Worm (Caenorhabditis elegans) whole organism, L1 larva: ENCODE results near the gene C54F6.12.

Experiments
- C04F5.9 ChIP-seq: sonication (generic microtip); optimal IDR thresholded peaks from 2 replicates; lab custom pipeline; 2016; ENCODE audit warnings: missing genetic modification characterization, missing compliant biosample characterization
- C34B4.2 ChIP-seq: sonication (generic microtip); optimal IDR thresholded peaks from 2 replicates; lab custom pipeline; 2017; ENCODE audit warnings: mild to moderate bottlenecking, missing genetic modification characterization, missing compliant biosample characterization
- F16B12.6 ChIP-seq: fragments of 150-350 bp; optimal IDR thresholded peaks from 2 replicates; lab custom pipeline; 2014; ENCODE audit warnings: missing biosample characterization, missing genetic modification characterization
- Y116A8C.19 ChIP-seq: sonication (generic microtip); optimal IDR thresholded peaks from 2 replicates; lab custom pipeline; 2016; ENCODE audit warnings: missing compliant biosample characterization, missing genetic modification characterization, borderline replicate concordance
- ama-1 ChIP-seq: fragments of 150-350 bp; optimal IDR thresholded peaks from 2 replicates; lab custom pipeline; 2014
- ceh-82 ChIP-seq, 3 experiments: fragments of 150-350 bp in 1 of 3; sonication (generic microtip) in 2 of 3; optimal IDR thresholded peaks; 2 replicates each; lab custom pipeline; 2014 to 2017; ENCODE audit warnings: missing biosample characterization in 3 of 3, missing genetic modification characterization in 3 of 3
- ceh-88 ChIP-seq: fragments of 200-800 bp; sonication (Bioruptor generic); IDR thresholded peaks from 2 replicates; pipeline ENCODE4 v1.3.6; 2022; ENCODE audit warnings: missing genetic modification characterization, missing compliant biosample characterization
- ceh-90 ChIP-seq: sonication (generic microtip); optimal IDR thresholded peaks from 2 replicates; lab custom pipeline; 2016; ENCODE audit warnings: missing genetic modification characterization, missing compliant biosample characterization
- efl-1 ChIP-seq, 4 experiments: fragments of 150-350 bp; optimal IDR thresholded peaks in 3 of 4; peaks in 1 of 4; 1 replicate in 1 of 4; 2 replicates in 3 of 4; lab custom pipeline; 2014; ENCODE audit warnings: missing biosample characterization in 2 of 4, missing genetic modification characterization in 2 of 4, missing genetic modification reagents in 2 of 4
- efl-3 ChIP-seq: fragments of 200-800 bp; sonication (Bioruptor generic); optimal IDR thresholded peaks from 2 replicates; lab custom pipeline; 2018; ENCODE audit warnings: mild to moderate bottlenecking, missing genetic modification characterization, missing compliant biosample characterization
- egl-13 ChIP-seq: sonication (generic microtip); optimal IDR thresholded peaks from 2 replicates; lab custom pipeline; 2016; ENCODE audit warnings: missing genotype, missing genetic modification reagents, missing genetic modification characterization, missing compliant biosample characterization
- elt-2 ChIP-seq: sonication (generic microtip); optimal IDR thresholded peaks from 2 replicates; lab custom pipeline; 2016; ENCODE audit warnings: missing genetic modification characterization, mild to moderate bottlenecking, inconsistent platforms, missing compliant biosample characterization, missing genetic modification reagents
- fkh-10 ChIP-seq: sonication (generic microtip); optimal IDR thresholded peaks from 2 replicates; lab custom pipeline; 2017; ENCODE audit warnings: missing biosample characterization, missing genetic modification reagents, missing genetic modification characterization
- fkh-4 ChIP-seq: sonication (generic microtip); optimal IDR thresholded peaks from 2 replicates; lab custom pipeline; 2016; ENCODE audit warnings: missing compliant biosample characterization, missing genetic modification characterization, borderline replicate concordance
- fkh-8 ChIP-seq: sonication (generic microtip); optimal IDR thresholded peaks from 2 replicates; lab custom pipeline; 2016; ENCODE audit warnings: mild to moderate bottlenecking, missing genetic modification characterization, missing compliant biosample characterization
- fos-1 ChIP-seq: fragments of 150-350 bp; optimal IDR thresholded peaks from 2 replicates; lab custom pipeline; 2014; ENCODE audit warnings: missing biosample characterization, missing genetic modification characterization
- grh-1 ChIP-seq: fragments of 200-800 bp; sonication (Bioruptor generic); IDR thresholded peaks from 2 replicates; pipeline ENCODE4 v1.3.6; 2022; ENCODE audit warnings: missing genetic modification reagents, missing genetic modification characterization, missing compliant biosample characterization
- hlh-17 ChIP-seq: fragments of 200-800 bp; sonication (Bioruptor generic); optimal IDR thresholded peaks from 2 replicates; lab custom pipeline; 2018; ENCODE audit warnings: missing genetic modification characterization, mild to moderate bottlenecking, missing compliant biosample characterization, moderate library complexity, borderline replicate concordance
- hlh-4 ChIP-seq: sonication (generic microtip); optimal IDR thresholded peaks from 2 replicates; lab custom pipeline; 2016; ENCODE audit warnings: mild to moderate bottlenecking, missing genetic modification characterization, missing compliant biosample characterization
- hpl-2 ChIP-seq: fragments of 150-350 bp; optimal IDR thresholded peaks from 2 replicates; lab custom pipeline; 2014; ENCODE audit warnings: missing biosample characterization, missing genetic modification reagents, missing genetic modification characterization
- isw-1 ChIP-seq: fragments of 200-800 bp; sonication (Bioruptor generic); IDR thresholded peaks from 2 replicates; pipeline ENCODE4 v1.3.6; 2022; ENCODE audit warnings: missing genetic modification characterization, missing compliant biosample characterization
- lin-14 ChIP-seq: fragments of 200-800 bp; sonication (Bioruptor generic); optimal IDR thresholded peaks from 2 replicates; lab custom pipeline; 2018; ENCODE audit warnings: mild to moderate bottlenecking, missing genetic modification characterization, moderate library complexity, missing compliant biosample characterization
- lin-15B ChIP-seq: fragments of 150-350 bp; sonication (generic microtip); optimal IDR thresholded peaks from 3 replicates; lab custom pipeline; 2014; ENCODE audit warnings: missing biosample characterization, missing genetic modification characterization
- lin-35 ChIP-seq, 2 experiments: fragments of 150-350 bp; optimal IDR thresholded peaks; 2 replicates each; lab custom pipeline; 2014; ENCODE audit warnings: missing biosample characterization in 2 of 2, missing genetic modification characterization in 2 of 2, missing genetic modification reagents in 2 of 2
- lsy-2 ChIP-seq, 2 experiments: fragments of 150-350 bp; optimal IDR thresholded peaks; 2 replicates each; lab custom pipeline; 2014; ENCODE audit warnings: missing biosample characterization in 2 of 2, missing genetic modification characterization in 2 of 2
- mab-9 ChIP-seq: fragments of 200-800 bp; sonication (Bioruptor generic); IDR thresholded peaks from 2 replicates; pipeline ENCODE4 v1.3.6; 2022; ENCODE audit warnings: missing genetic modification reagents, missing genetic modification characterization, missing compliant biosample characterization
- mdl-1 ChIP-seq, 2 experiments: fragments of 150-350 bp; optimal IDR thresholded peaks; 2 replicates each; lab custom pipeline; 2014 to 2017; ENCODE audit warnings: missing biosample characterization in 2 of 2, missing genetic modification characterization in 2 of 2, inconsistent platforms in 1 of 2
- mef-2 ChIP-seq: fragments of 150-350 bp; optimal IDR thresholded peaks from 2 replicates; lab custom pipeline; 2014; ENCODE audit warnings: missing biosample characterization, missing genetic modification characterization
- mep-1 ChIP-seq: fragments of 150-350 bp; optimal IDR thresholded peaks from 2 replicates; lab custom pipeline; 2014; ENCODE audit warnings: missing biosample characterization, missing genetic modification characterization
- nhr-11 ChIP-seq: fragments of 150-350 bp; optimal IDR thresholded peaks from 2 replicates; lab custom pipeline; 2014; ENCODE audit warnings: missing biosample characterization, missing genetic modification characterization
- nhr-19 ChIP-seq: fragments of 200-800 bp; sonication (Bioruptor generic); conservative IDR thresholded peaks from 2 replicates; pipeline ENCODE4 v1.3.6; 2022; ENCODE audit warnings: missing genetic modification characterization, missing compliant biosample characterization
- nhr-237 ChIP-seq: fragments of 150-350 bp; optimal IDR thresholded peaks from 2 replicates; lab custom pipeline; 2014; ENCODE audit warnings: missing biosample characterization, missing genetic modification characterization
- nhr-47 ChIP-seq: sonication (generic microtip); optimal IDR thresholded peaks from 2 replicates; lab custom pipeline; 2016; ENCODE audit warnings: mild to moderate bottlenecking, missing genetic modification characterization, moderate library complexity, missing compliant biosample characterization
- nhr-71 ChIP-seq: sonication (generic microtip); optimal IDR thresholded peaks from 2 replicates; lab custom pipeline; 2016; ENCODE audit warnings: mild to moderate bottlenecking, missing genetic modification characterization, moderate library complexity, missing compliant biosample characterization
- nhr-77 ChIP-seq: fragments of 150-350 bp; optimal IDR thresholded peaks from 2 replicates; lab custom pipeline; 2014; ENCODE audit warnings: missing biosample characterization, missing genetic modification characterization
- nhr-85 ChIP-seq: sonication (generic microtip); peaks from one replicate; lab custom pipeline; 2016; ENCODE audit warnings: missing genetic modification characterization, inconsistent platforms, missing compliant biosample characterization
- pag-3 ChIP-seq: sonication (generic microtip); optimal IDR thresholded peaks from 2 replicates; lab custom pipeline; 2017; ENCODE audit warnings: missing genetic modification characterization, mild to moderate bottlenecking, missing compliant biosample characterization, antibody characterized with exemption, borderline replicate concordance; ENCODE audit not compliant: insufficient read depth
- snpc-4 ChIP-seq: fragments of 150-350 bp; optimal IDR thresholded peaks from 2 replicates; lab custom pipeline; 2014; ENCODE audit warnings: missing biosample characterization, missing genetic modification characterization
- snu-23 ChIP-seq: sonication (generic microtip); optimal IDR thresholded peaks from 2 replicates; lab custom pipeline; 2016; ENCODE audit warnings: missing genetic modification characterization, missing compliant biosample characterization
- sup-37 ChIP-seq: fragments of 200-800 bp; sonication (Bioruptor generic); optimal IDR thresholded peaks from 2 replicates; lab custom pipeline; 2018; ENCODE audit warnings: mild to moderate bottlenecking, missing genetic modification characterization, missing compliant biosample characterization
- swsn-7 ChIP-seq: sonication (generic microtip); optimal IDR thresholded peaks from 2 replicates; lab custom pipeline; 2016; ENCODE audit warnings: missing genetic modification characterization, missing compliant biosample characterization
- unc-86 ChIP-seq: sonication (generic microtip); optimal IDR thresholded peaks from 2 replicates; lab custom pipeline; 2016; ENCODE audit warnings: missing genetic modification characterization, missing compliant biosample characterization
- unc-98 ChIP-seq: fragments of 200-800 bp; sonication (Bioruptor generic); IDR thresholded peaks from 2 replicates; pipeline ENCODE4 v1.3.6; 2022; ENCODE audit warnings: missing genetic modification characterization, missing compliant biosample characterization
- xbp-1 ChIP-seq: sonication (generic microtip); optimal IDR thresholded peaks from 2 replicates; lab custom pipeline; 2016; ENCODE audit warnings: missing genetic modification characterization, missing compliant biosample characterization
- zag-1 ChIP-seq: fragments of 150-350 bp; optimal IDR thresholded peaks from 2 replicates; lab custom pipeline; 2014; ENCODE audit warnings: missing biosample characterization, missing genetic modification characterization
- zip-4 ChIP-seq: fragments of 200-800 bp; sonication (Bioruptor generic); optimal IDR thresholded peaks from 2 replicates; lab custom pipeline; 2018; ENCODE audit warnings: mild to moderate bottlenecking, missing genetic modification characterization, moderate library complexity, missing compliant biosample characterization
- ztf-11 ChIP-seq, 2 experiments: sonication (generic microtip); optimal IDR thresholded peaks; 2 replicates each; lab custom pipeline; 2016 to 2017; ENCODE audit warnings: missing genetic modification characterization in 2 of 2, missing biosample characterization in 1 of 2, missing compliant biosample characterization in 1 of 2

Gene C54F6.12

ce11 chrV:7575563-7575962 is 37.6 kb upstream of the C54F6.12 start, which contains the start of the genes snu-66 and ints-9 (continued):
- TF ChIP-seq sup-37 (GFP tag; lab: Kevin White, UChicago), result no peak
- no peak for TF ChIP-seq unc-98
- TF ChIP-seq ztf-11 (tag; optimal IDR thresholded peaks at IDR 0.05; lab: Kevin White, UChicago), result peak in 1 of 2 experiments; percentile 33
- peak; percentile 10 for TF ChIP-seq nhr-77
- peak; percentile 63 for TF ChIP-seq lin-15B
- no peak for TF ChIP-seq elt-2
- TF ChIP-seq mep-1 (tag; lab: Kevin White, UChicago), result peak; percentile 87
- no peak for TF ChIP-seq hlh-4
- peak; percentile 80 for TF ChIP-seq swsn-7 (tag; lab: Kevin White, UChicago)
- TF ChIP-seq zip-4 (GFP tag; lab: Kevin White, UChicago), result no peak
- TF ChIP-seq ama-1 (lab: Kevin White, UChicago), result peak; percentile 29
- peak; percentile 53 for TF ChIP-seq isw-1
- peak; percentile 67 to 80 for TF ChIP-seq efl-1 (optimal IDR thresholded peaks at IDR 0.05; lab: Kevin White, UChicago)
- TF ChIP-seq efl-1 (GFP tag; optimal IDR thresholded peaks at IDR 0.05 in 1 of 2; lab: Kevin White, UChicago), result peak; percentile 78 to 96
- TF ChIP-seq nhr-85, result peak; percentile 81
- no peak for TF ChIP-seq fkh-4 (tag; lab: Kevin White, UChicago)
- peak; percentile 70 for TF ChIP-seq nhr-19 (GFP tag; lab: Robert Waterston, UW)
- no peak for TF ChIP-seq fkh-10 (GFP tag; lab: Kevin White, UChicago)
- TF ChIP-seq fos-1 (tag; lab: Kevin White, UChicago), result peak; percentile 34
- no peak for TF ChIP-seq C04F5.9 (tag; lab: Kevin White, UChicago)
- no peak for TF ChIP-seq C34B4.2
- no peak for TF ChIP-seq mef-2 (tag; lab: Kevin White, UChicago)
- TF ChIP-seq hlh-17 (GFP tag; lab: Kevin White, UChicago), result no peak
- no peak for TF ChIP-seq efl-3
- TF ChIP-seq fkh-8 (tag; lab: Kevin White, UChicago), result peak; percentile 33
- no peak for TF ChIP-seq pag-3 (tag; lab: Kevin White, UChicago)
- peak; percentile 84 for TF ChIP-seq snu-23 (GFP tag; lab: Kevin White, UChicago)
- TF ChIP-seq mdl-1 (tag; optimal IDR thresholded peaks at IDR 0.05; lab: Kevin White, UChicago), result peak in 1 of 2 experiments; percentile 41
- TF ChIP-seq lin-14, result peak; percentile 66
- peak; percentile 81 for TF ChIP-seq nhr-47 (tag; lab: Kevin White, UChicago)
- no peak for TF ChIP-seq nhr-11 (tag; lab: Kevin White, UChicago)
- no peak for TF ChIP-seq Y116A8C.19 (tag; lab: Kevin White, UChicago)
- no peak for TF ChIP-seq ceh-88 (GFP tag; lab: Robert Waterston, UW)
- TF ChIP-seq zag-1 (tag; lab: Kevin White, UChicago), result no peak
- TF ChIP-seq snpc-4 (tag; lab: Kevin White, UChicago), result peak; percentile 41
- TF ChIP-seq, all 84 proteins: peak for 42

- TF ChIP-seq ceh-90 (no peak), hpl-2 (GFP tag; lab: Kevin White, UChicago) (no peak), lin-35 (GFP tag; optimal IDR thresholded peaks at IDR 0.05; lab: Kevin White, UChicago) (no peak), nhr-237 (tag; lab: Kevin White, UChicago) (no peak), fkh-8 (tag; lab: Kevin White, UChicago) (no peak), unc-86 (tag; lab: Kevin White, UChicago) (no peak), ama-1 (lab: Kevin White, UChicago) (no peak), lin-15B (no peak), grh-1 (no peak), xbp-1 (tag; lab: Kevin White, UChicago) (no peak), unc-98 (no peak), egl-13 (no peak), elt-2 (no peak), ceh-82 (tag; optimal IDR thresholded peaks at IDR 0.05; lab: Kevin White, UChicago) (no peak), mab-9 (GFP tag; lab: Robert Waterston, UW) (no peak), nhr-71 (no peak), snu-23 (GFP tag; lab: Kevin White, UChicago) (no peak), F16B12.6 (no peak), lsy-2 (tag; optimal IDR thresholded peaks at IDR 0.05; lab: Kevin White, UChicago) (no peak)
- TF ChIP-seq, all 84 proteins: peak for 0
These were observed 33.0 kb upstream of the C54F6.12 start, which contains the start of gene F19F10.14 for ce11 chrV:7570955-7571354. Gene F19F10.14 (minus strand): TSS chrV:7571055.
